Worm (Caenorhabditis elegans) whole organism, mixed stage, embryonic: ENCODE results near the gene pcn-1.

ENCODE experiments used
- elt-3 ChIP-seq: fragments of 150-350 bp; optimal IDR thresholded peaks from 2 replicates; lab custom pipeline; 2014; ENCODE audit warnings: missing biosample characterization, missing genetic modification characterization
- hlh-1 ChIP-seq: fragments of 150-350 bp; optimal IDR thresholded peaks from 2 replicates; lab custom pipeline; 2014; ENCODE audit warnings: missing biosample characterization, missing genetic modification reagents, missing genetic modification characterization
- unc-62 ChIP-seq: fragments of 150-350 bp; optimal IDR thresholded peaks from 2 replicates; lab custom pipeline; 2014; ENCODE audit warnings: missing biosample characterization, missing genetic modification reagents, missing genetic modification characterization
- ztf-11 ChIP-seq: fragments of 150-350 bp; optimal IDR thresholded peaks from 2 replicates; lab custom pipeline; 2014; ENCODE audit warnings: missing biosample characterization, missing genetic modification characterization

DNA sequence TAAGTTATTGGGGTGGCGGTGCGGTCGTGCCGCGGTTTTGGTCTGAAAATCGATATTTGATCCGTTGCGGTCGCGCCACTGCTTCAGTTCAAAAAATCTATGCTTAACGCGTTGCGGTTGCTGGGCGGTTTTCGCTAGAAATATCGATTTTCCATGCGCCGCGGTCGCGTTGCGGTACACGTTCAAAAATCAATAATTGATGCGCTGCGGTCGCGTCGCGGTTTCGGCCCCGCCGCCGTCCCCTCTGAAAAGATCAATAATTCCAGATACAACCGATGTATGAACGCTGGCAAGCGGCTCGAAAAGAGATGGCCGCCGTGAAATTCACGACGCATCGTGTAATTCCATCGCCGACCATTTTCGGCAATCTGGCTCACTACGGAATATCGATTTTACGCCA is 8.2 kb downstream of the pcn-1 start:
- no peak for TF ChIP-seq elt-3 (tag; lab: Kevin White, UChicago)
- no peak for TF ChIP-seq hlh-1 (tag; lab: Kevin White, UChicago)
- TF ChIP-seq ztf-11 (tag; lab: Kevin White, UChicago) = no peak
- no peak for TF ChIP-seq unc-62 (GFP tag; lab: Kevin White, UChicago)
